Worm (Caenorhabditis elegans): ENCODE results near the gene srh-56.

The srh-56 gene

DNA sequence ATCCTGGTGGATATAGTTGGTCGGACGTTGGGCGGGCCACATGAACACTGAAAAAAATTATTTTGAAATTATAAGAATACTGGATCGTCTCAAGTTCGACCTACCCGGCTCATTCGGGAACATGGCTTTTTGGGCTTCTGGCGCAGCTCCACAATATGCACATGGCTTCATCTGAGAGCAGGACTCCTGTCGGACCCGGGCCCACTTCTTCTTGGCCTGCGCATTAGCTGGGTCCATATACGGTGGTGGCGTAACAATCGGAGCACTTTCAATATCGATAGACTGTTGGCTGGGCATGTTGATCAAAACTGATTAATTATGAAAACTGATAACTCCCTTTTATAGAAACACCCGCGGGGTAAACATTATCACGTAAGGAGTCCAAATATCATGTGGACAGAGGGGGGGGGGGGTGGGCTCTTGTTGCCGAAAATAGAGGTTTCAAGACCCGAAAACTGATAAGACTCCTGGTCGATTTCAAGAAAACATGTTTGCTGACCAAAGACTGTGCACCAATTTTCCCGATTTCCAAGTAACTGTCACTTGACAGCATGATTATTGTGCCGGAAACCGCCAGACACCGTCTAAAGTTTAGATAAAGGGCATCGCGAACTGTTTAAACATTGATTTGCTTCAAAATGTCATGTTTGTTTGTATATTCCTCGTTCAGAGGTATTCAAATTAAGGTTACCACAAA, 40.7 kb upstream of the srh-56 start, which contains the start of gene dod-3 (continued):
- peak in 1 of 2 experiments; percentile 89 for TF ChIP-seq hif-1 (tag; optimal IDR thresholded peaks at IDR 0.05)
- no peak for TF ChIP-seq zip-2 (tag; optimal IDR thresholded peaks at IDR 0.05)
- peak in 1 of 2 experiments; percentile 48 for TF ChIP-seq daf-16 (GFP tag; optimal IDR thresholded peaks at IDR 0.05)
- TF ChIP-seq daf-16 (tag; optimal IDR thresholded peaks at IDR 0.05): peak; percentile 92

DNA sequence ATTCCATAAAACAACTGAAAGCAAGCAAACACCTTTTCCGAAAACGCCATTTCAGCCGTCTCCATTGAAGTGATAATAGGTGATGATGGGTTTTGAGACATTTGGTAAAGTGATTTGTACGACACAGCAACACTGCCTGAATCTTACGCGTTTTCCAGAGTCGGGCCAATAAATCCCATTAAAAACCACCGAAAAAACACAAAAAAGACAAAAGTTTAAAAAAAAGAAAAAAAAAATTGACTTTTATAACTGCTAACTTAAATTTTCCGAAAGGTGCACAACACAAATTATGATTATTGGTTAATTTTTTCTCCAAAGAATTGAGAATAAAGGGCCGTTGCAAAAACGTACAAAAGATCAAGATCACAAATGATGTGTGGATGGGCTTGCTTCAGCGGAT, 37.3 kb upstream of the srh-56 start, which contains the start of gene srg-57:
Gene srg-57, minus strand, starts transcription at position 101 of the 400 bp plus-strand sequence.
- TF ChIP-seq mxl-2 (GFP tag; conservative IDR thresholded peaks at IDR 0.05) (no peak), lin-15B (tag; optimal IDR thresholded peaks at IDR 0.05) (no peak), F10B5.3 (tag; optimal IDR thresholded peaks at IDR 0.05) (no peak), mep-1 (tag; optimal IDR thresholded peaks at IDR 0.05) (no peak), unc-62 (GFP tag; optimal IDR thresholded peaks at IDR 0.05 in 1 of 2) (peak in 1 of 2 experiments; percentile 55), unc-62 (tag; optimal IDR thresholded peaks at IDR 0.05) (no peak), ctbp-1 (GFP tag; IDR thresholded peaks at IDR 0.05) (no peak), gei-8 (GFP tag; optimal IDR thresholded peaks at IDR 0.05) (no peak), cey-2 (tag; optimal IDR thresholded peaks at IDR 0.05; ENCODE audit: borderline replicate concordance, insufficient read depth) (no peak)

DNA sequence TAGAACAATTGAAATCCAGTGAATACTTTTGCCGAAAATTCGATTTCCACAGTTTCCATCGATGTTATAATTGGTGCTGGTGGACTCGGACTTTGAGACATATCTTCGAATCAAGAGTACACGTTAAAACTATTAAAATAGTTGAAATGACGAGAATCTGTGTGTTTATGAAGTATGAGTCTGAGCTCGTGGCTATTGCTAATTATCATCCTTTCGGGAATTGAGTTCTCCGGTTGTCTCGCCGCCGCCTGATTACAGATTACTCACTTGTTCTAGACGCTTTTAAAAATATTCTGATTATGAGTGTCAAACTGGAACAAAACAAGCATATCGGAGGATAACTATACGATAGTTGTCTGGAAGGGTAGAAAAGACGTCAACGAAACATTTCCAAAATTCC, 33.5 kb upstream of the srh-56 start, which contains the start of gene srg-56:
Gene srg-56, minus strand, starts transcription at position 101 of the 400 bp plus-strand sequence.
- no peak for TF ChIP-seq lin-15B (tag; optimal IDR thresholded peaks at IDR 0.05)
- TF ChIP-seq nhr-77 (tag; optimal IDR thresholded peaks at IDR 0.05): no peak
- TF ChIP-seq daf-16 (GFP tag; optimal IDR thresholded peaks at IDR 0.05): no peak
- no peak for TF ChIP-seq daf-16 (tag; optimal IDR thresholded peaks at IDR 0.05)

DNA sequence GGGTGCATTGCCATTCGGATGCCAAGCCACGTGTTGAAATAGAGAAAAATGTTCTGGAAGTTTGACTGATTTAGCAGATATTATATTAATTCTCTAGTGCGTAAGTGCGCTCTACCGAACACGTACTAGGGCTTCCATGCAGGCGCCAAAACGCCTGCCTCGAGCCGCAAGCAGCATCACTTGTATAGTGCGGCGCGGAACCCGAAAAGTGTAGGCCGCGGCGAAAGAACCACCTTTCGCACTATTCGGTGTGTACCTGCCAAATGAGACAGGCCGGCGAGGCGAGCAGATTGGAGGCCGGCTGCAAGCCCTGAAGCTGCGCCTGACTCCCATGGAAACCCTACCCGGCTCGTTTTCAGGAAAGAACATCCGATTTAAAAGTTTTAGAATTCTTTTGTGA, 32.1 kb upstream of the srh-56 start:
- 0 out of 2 replicates have a peak, but pooled peaks have one; percentile 18 for TF ChIP-seq lim-7 (GFP tag; IDR thresholded peaks at IDR 0.05)
- TF ChIP-seq set-16 (GFP tag; IDR thresholded peaks at IDR 0.05): peak; percentile 84
- TF ChIP-seq ztf-11 (tag; optimal IDR thresholded peaks at IDR 0.05): no peak
- TF ChIP-seq Y48G9A.11 (GFP tag; IDR thresholded peaks at IDR 0.05): 0 out of 2 replicates have a peak, but pooled peaks have one; percentile 23
- TF ChIP-seq Y5F2A.4 (GFP tag; optimal IDR thresholded peaks at IDR 0.05): no peak
- peak; percentile 42 for TF ChIP-seq aha-1 (tag)

DNA sequence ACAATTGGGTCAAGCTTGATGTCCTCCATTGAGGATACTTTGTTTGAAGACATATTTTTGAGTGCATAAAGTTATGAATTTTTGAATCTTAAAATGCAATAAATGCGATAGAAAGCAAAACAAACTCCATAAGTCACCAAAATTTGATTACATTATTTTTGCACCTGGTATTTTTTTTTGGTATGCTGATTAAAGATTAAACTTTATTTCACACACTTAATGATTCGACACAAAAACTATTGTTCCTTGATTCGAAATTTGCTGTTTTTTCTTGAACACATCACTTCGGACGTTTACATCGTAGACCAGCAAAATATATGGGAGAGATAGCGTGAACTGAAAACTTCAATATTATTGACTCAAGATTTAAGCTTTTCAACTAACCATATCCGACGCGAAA, 31.4 kb upstream of the srh-56 start, which contains the start of gene srg-61:
Gene srg-61, minus strand, starts transcription at position 101 of the 400 bp plus-strand sequence.
- TF ChIP-seq gei-8 (GFP tag; optimal IDR thresholded peaks at IDR 0.05) (no peak), ceh-28 (tag; optimal IDR thresholded peaks at IDR 0.05) (no peak), rbr-2 (tag; optimal IDR thresholded peaks at IDR 0.05) (no peak), mxl-3 (GFP tag; optimal IDR thresholded peaks at IDR 0.05) (no peak), ceh-20 (GFP tag; IDR thresholded peaks at IDR 0.05) (no peak)

DNA sequence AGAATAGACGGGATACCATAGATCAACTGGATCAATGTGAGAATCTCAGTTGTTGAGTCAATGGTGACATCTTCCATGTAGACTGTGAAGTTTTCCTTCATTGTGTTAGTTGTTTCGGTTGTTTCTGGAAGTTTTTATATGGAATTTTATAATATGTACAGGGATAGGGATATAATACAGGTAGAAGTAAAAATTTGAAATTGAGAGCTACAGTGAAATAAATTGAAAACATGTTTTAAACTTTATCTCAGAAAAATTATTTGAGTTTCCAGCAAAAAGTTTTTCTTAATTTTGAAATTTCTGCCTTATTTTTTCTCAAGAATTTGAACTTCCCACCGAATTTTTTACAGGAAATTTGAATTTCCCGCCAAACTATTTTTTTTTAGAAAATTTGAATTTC, 29.4 kb upstream of the srh-56 start, which contains the start of gene srg-62:
Gene srg-62, minus strand, starts transcription at position 101 of the 400 bp plus-strand sequence.
- TF ChIP-seq spr-3 (GFP tag; optimal IDR thresholded peaks at IDR 0.05) (no peak), mes-2 (tag; optimal IDR thresholded peaks at IDR 0.05; ENCODE audit: poor library complexity, severe bottlenecking) (no peak), unc-39 (tag; optimal IDR thresholded peaks at IDR 0.05) (no peak), ztf-11 (tag; optimal IDR thresholded peaks at IDR 0.05) (no peak), F49E8.2 (tag; optimal IDR thresholded peaks at IDR 0.05; ENCODE audit: borderline replicate concordance) (no peak), sdz-12 (GFP tag; optimal IDR thresholded peaks at IDR 0.05) (no peak), saeg-2 (GFP tag; IDR thresholded peaks at IDR 0.05) (no peak), daf-12 (tag; optimal IDR thresholded peaks at IDR 0.05) (no peak), ztf-7 (tag; optimal IDR thresholded peaks at IDR 0.05) (no peak), skn-1 (tag; optimal IDR thresholded peaks at IDR 0.05) (no peak), nhr-111 (GFP tag; optimal IDR thresholded peaks at IDR 0.05) (no peak), egl-27 (tag; optimal IDR thresholded peaks at IDR 0.05) (no peak)

Measured in whole organism, L4 larva.